Worm (Caenorhabditis elegans) whole organism, L1 larva: ENCODE results near the gene prx-6.

Experiments used
- ceh-82 ChIP-seq, 3 experiments: fragments of 150-350 bp in 1 of 3; sonication (generic microtip) in 2 of 3; optimal IDR thresholded peaks; 2 replicates each; lab custom pipeline; 2014 to 2017; ENCODE audit warnings: missing biosample characterization in 3 of 3, missing genetic modification characterization in 3 of 3
- ces-1 ChIP-seq: fragments of 150-350 bp; optimal IDR thresholded peaks from 2 replicates; lab custom pipeline; 2014; ENCODE audit warnings: missing biosample characterization, missing genetic modification reagents, missing genetic modification characterization
- elt-3 ChIP-seq, 6 experiments: fragments of 150-350 bp in 1 of 6; sonication (generic microtip); optimal IDR thresholded peaks; 2 replicates each; lab custom pipeline; 2017 to 2018; ENCODE audit warnings: missing biosample characterization in 6 of 6, missing genetic modification characterization in 6 of 6, inconsistent platforms in 1 of 6
- hlh-17 ChIP-seq: fragments of 200-800 bp; sonication (Bioruptor generic); optimal IDR thresholded peaks from 2 replicates; lab custom pipeline; 2018; ENCODE audit warnings: missing genetic modification characterization, mild to moderate bottlenecking, missing compliant biosample characterization, moderate library complexity, borderline replicate concordance
- hpl-2 ChIP-seq: fragments of 150-350 bp; optimal IDR thresholded peaks from 2 replicates; lab custom pipeline; 2014; ENCODE audit warnings: missing biosample characterization, missing genetic modification reagents, missing genetic modification characterization
- lin-39 ChIP-seq: fragments of 150-350 bp; optimal IDR thresholded peaks from 2 replicates; lab custom pipeline; 2014; ENCODE audit warnings: missing biosample characterization, missing genetic modification reagents, missing genetic modification characterization
- nhr-237 ChIP-seq: fragments of 150-350 bp; optimal IDR thresholded peaks from 2 replicates; lab custom pipeline; 2014; ENCODE audit warnings: missing biosample characterization, missing genetic modification characterization
- pqm-1 ChIP-seq: sonication (generic microtip); optimal IDR thresholded peaks from 3 replicates; lab custom pipeline; 2017; ENCODE audit warnings: missing biosample characterization, missing genetic modification characterization
- snpc-4 ChIP-seq: fragments of 150-350 bp; optimal IDR thresholded peaks from 2 replicates; lab custom pipeline; 2014; ENCODE audit warnings: missing biosample characterization, missing genetic modification characterization
- tlp-1 ChIP-seq: fragments of 150-350 bp; optimal IDR thresholded peaks from 2 replicates; lab custom pipeline; 2014; ENCODE audit warnings: missing biosample characterization, missing genetic modification characterization

ce11 chrV:4691657-4692056, 28.2 kb downstream of the prx-6 start:
- no peak for TF ChIP-seq hlh-17 (GFP tag; lab: Kevin White, UChicago)
- no peak for TF ChIP-seq elt-3 (tag; optimal IDR thresholded peaks at IDR 0.05; lab: Kevin White, UChicago)
- TF ChIP-seq lin-39: no peak
- no peak for TF ChIP-seq nhr-237 (tag; lab: Kevin White, UChicago)
- TF ChIP-seq snpc-4 (tag; lab: Kevin White, UChicago): no peak
- TF ChIP-seq pqm-1 (tag; lab: Kevin White, UChicago): no peak
- no peak for TF ChIP-seq ceh-82 (tag; optimal IDR thresholded peaks at IDR 0.05; lab: Kevin White, UChicago)
- no peak for TF ChIP-seq tlp-1 (tag; lab: Kevin White, UChicago)
- no peak for TF ChIP-seq hpl-2 (GFP tag; lab: Kevin White, UChicago)
- TF ChIP-seq ces-1 (GFP tag; lab: Kevin White, UChicago): no peak
